Worm (Caenorhabditis elegans): ENCODE data around the gene clec-59.

Gene clec-59

DNA sequence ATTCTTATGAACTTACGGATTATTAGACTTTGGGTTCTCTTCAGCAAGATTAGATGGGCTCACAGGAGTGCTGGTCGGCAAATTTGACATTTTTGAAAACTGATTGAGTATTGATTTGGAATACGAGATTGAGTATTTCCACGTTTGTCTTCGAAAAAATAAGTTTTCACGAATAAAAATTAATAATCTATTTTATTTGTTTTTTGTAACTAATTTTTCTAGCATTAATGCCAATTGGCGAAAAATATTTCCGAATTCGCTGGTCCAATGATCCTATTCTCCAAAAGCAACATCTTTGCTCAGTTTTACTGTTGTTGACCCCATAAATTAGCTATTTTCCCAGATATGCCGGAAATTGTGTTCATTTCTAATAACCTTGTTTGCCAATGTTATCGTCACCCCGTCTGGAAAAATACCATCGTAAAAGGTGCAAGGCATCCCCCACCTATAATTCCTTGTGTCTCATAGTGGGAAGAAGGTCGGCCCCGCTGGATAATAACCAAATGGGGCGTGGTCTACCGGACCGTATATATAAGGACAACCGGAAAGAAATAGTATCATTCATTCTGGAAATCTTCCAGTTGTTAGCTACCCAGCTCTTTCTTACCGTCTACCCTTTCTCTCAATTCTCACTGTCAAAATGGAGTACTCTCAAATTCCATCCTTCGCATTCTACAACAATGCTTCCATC, 14.9 kb downstream of the clec-59 start, which contains the start of the genes ZK673.6 and sdz-37 (continued):
- TF ChIP-seq lin-35 (GFP tag; optimal IDR thresholded peaks at IDR 0.05) (no peak), sup-37 (GFP tag; optimal IDR thresholded peaks at IDR 0.05) (no peak), mab-9 (GFP tag; IDR thresholded peaks at IDR 0.05) (no peak)

DNA sequence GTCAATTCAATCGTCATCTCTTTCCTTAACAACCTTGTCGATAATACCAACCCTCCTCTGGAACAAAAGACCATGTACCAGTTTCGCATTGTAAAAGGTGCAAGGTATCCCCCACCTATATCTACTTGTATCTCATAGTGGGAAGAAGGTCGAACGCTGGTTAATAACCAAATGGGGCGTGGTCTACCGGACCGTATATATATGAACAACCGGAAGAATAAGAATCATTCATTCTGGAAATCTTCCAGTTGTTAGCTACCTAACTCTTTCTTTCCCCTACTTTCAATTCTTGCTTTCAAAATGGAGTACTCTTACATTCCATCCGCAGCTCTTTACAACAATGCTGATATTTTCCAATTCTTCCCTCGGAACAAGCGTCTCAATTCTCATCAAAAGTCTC, 18.0 kb downstream of the clec-59 start, which contains the start of gene ZK673.5:
Gene ZK673.5, plus strand, starts transcription at position 301 of the 400 bp plus-strand sequence.
- TF ChIP-seq ceh-82 (tag; optimal IDR thresholded peaks at IDR 0.05): no peak

DNA sequence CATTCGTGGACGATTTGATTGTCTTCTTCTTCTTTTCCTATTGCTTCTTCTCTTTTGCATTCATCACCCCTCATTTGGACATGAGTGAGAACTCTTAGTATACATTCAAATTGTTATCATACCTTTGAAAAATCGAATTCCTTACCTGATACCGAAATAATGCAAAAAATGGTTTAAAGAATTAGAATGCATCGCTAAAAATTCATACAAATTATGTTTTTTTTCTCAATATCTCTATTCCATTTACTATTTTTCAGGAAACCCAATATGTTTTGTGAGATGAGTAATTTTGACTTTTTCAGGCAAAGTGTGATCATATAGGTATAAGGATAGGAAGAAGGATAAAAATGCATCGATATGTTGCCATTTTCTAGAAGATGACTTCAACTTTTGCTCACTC, 22.3 kb downstream of the clec-59 start, which contains the start of gene ZK673.11:
Gene ZK673.11, plus strand, starts transcription at position 301 of the 400 bp plus-strand sequence.
- no peak for TF ChIP-seq elt-2 (tag; optimal IDR thresholded peaks at IDR 0.05)
- no peak for TF ChIP-seq egl-27 (tag; optimal IDR thresholded peaks at IDR 0.05)
- TF ChIP-seq ceh-82 (tag; optimal IDR thresholded peaks at IDR 0.05): no peak
- TF ChIP-seq mdl-1 (tag; optimal IDR thresholded peaks at IDR 0.05): no peak
- TF ChIP-seq grh-1 (GFP tag; IDR thresholded peaks at IDR 0.05): no peak
- TF ChIP-seq zip-4 (GFP tag; optimal IDR thresholded peaks at IDR 0.05): no peak
- no peak for TF ChIP-seq fkh-4 (tag; optimal IDR thresholded peaks at IDR 0.05; ENCODE audit: borderline replicate concordance)

DNA sequence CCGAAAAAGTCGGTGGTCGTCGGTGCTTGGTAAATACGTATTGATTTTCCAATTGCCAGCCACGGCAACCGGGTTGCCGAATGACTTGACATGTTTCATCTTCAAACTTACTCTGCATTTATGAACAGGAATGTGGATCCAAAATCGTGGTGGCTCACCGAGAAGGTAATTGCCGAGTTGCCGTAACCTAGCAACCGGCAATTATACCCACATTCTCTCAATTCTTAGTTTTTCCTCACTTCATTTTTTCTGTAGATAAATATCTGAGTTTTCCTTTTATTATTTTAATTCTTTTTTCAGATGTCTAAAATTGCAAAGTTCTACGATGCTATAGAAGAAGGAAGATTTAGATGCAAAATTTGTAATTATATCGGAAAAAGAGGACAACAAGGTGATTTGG, 26.6 kb downstream of the clec-59 start, which contains the start of gene ZK673.4:
Gene ZK673.4, plus strand, starts transcription at position 301 of the 400 bp plus-strand sequence.
- no peak for TF ChIP-seq mab-9 (GFP tag; IDR thresholded peaks at IDR 0.05)
- no peak for TF ChIP-seq ztf-11 (tag; optimal IDR thresholded peaks at IDR 0.05)
- TF ChIP-seq ceh-63 (GFP tag; optimal IDR thresholded peaks at IDR 0.05): no peak
- TF ChIP-seq nhr-84 (tag; optimal IDR thresholded peaks at IDR 0.05): no peak
- no peak for TF ChIP-seq unc-98 (GFP tag; IDR thresholded peaks at IDR 0.05)
- no peak for TF ChIP-seq aly-2 (tag; optimal IDR thresholded peaks at IDR 0.05)
- TF ChIP-seq pqm-1 (tag; optimal IDR thresholded peaks at IDR 0.05): no peak
- no peak for TF ChIP-seq F16B12.6 (tag; optimal IDR thresholded peaks at IDR 0.05)
- no peak for TF ChIP-seq nhr-12 (tag; optimal IDR thresholded peaks at IDR 0.05)
- no peak for TF ChIP-seq nhr-28 (tag; optimal IDR thresholded peaks at IDR 0.05)
- TF ChIP-seq nhr-237 (tag; optimal IDR thresholded peaks at IDR 0.05): no peak
- no peak for TF ChIP-seq irx-1 (tag; optimal IDR thresholded peaks at IDR 0.05)
- TF ChIP-seq efl-1 (optimal IDR thresholded peaks at IDR 0.05): no peak
- no peak for TF ChIP-seq efl-1 (GFP tag; optimal IDR thresholded peaks at IDR 0.05 in 1 of 2)
- TF ChIP-seq unc-62 (GFP tag; optimal IDR thresholded peaks at IDR 0.05): no peak
- no peak for TF ChIP-seq lin-15B (tag; optimal IDR thresholded peaks at IDR 0.05)
- TF ChIP-seq C04F5.9 (tag; optimal IDR thresholded peaks at IDR 0.05): no peak

DNA sequence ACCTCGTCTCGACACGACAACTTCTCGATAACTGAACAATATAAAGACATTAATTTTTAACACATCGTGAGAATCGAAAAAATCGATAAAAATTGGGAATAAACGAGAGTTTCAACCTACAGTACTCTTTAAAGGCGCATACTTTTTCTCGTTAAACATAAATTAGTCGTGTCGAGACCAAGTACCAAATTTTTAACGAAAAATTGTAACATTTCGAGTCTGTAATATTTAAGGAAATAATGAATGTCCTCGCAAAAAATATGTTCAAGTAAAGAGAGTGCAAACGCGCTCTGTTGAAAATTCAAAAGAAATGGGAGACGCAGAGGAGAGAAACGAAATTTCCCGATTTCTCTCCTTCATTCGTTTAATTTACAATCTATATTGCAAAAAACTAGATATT, 28.9 kb downstream of the clec-59 start:
- no peak for TF ChIP-seq unc-86 (tag; optimal IDR thresholded peaks at IDR 0.05)
- TF ChIP-seq nhr-85 (tag): peak; percentile 12
- no peak for TF ChIP-seq ztf-4 (tag; optimal IDR thresholded peaks at IDR 0.05)
- no peak for TF ChIP-seq mdl-1 (tag; optimal IDR thresholded peaks at IDR 0.05)
- no peak for TF ChIP-seq ztf-11 (tag; optimal IDR thresholded peaks at IDR 0.05)
- TF ChIP-seq efl-1 (optimal IDR thresholded peaks at IDR 0.05): peak in 1 of 2 experiments; percentile 12
- TF ChIP-seq efl-1 (GFP tag; optimal IDR thresholded peaks at IDR 0.05 in 1 of 2): peak in 1 of 2 experiments; percentile 18
- no peak for TF ChIP-seq zip-4 (GFP tag; optimal IDR thresholded peaks at IDR 0.05)
- TF ChIP-seq C34B4.2 (tag; optimal IDR thresholded peaks at IDR 0.05): no peak
- no peak for TF ChIP-seq unc-62 (GFP tag; optimal IDR thresholded peaks at IDR 0.05)
- no peak for TF ChIP-seq nhr-20 (tag; optimal IDR thresholded peaks at IDR 0.05)
- TF ChIP-seq sptf-1 (tag; optimal IDR thresholded peaks at IDR 0.05): no peak
- TF ChIP-seq ceh-63 (GFP tag; optimal IDR thresholded peaks at IDR 0.05): no peak
- no peak for TF ChIP-seq egl-13 (tag; optimal IDR thresholded peaks at IDR 0.05)
- TF ChIP-seq lin-13 (GFP tag; optimal IDR thresholded peaks at IDR 0.05): no peak
- no peak for TF ChIP-seq ceh-88 (GFP tag; IDR thresholded peaks at IDR 0.05)
- no peak for TF ChIP-seq ces-1 (GFP tag; optimal IDR thresholded peaks at IDR 0.05)
- TF ChIP-seq sox-4 (tag; optimal IDR thresholded peaks at IDR 0.05): no peak
- no peak for TF ChIP-seq tlp-1 (tag; optimal IDR thresholded peaks at IDR 0.05)
- no peak for TF ChIP-seq pax-3 (tag; optimal IDR thresholded peaks at IDR 0.05)
- no peak for TF ChIP-seq Y116A8C.19 (tag; optimal IDR thresholded peaks at IDR 0.05; ENCODE audit: borderline replicate concordance)
- no peak for TF ChIP-seq efl-3 (GFP tag; optimal IDR thresholded peaks at IDR 0.05)
- TF ChIP-seq dsc-1 (tag; optimal IDR thresholded peaks at IDR 0.05): no peak
- TF ChIP-seq snu-23 (GFP tag; optimal IDR thresholded peaks at IDR 0.05): peak; percentile 30
- no peak for TF ChIP-seq alr-1 (tag; optimal IDR thresholded peaks at IDR 0.05; ENCODE audit: borderline replicate concordance)
- TF ChIP-seq skn-1 (tag; optimal IDR thresholded peaks at IDR 0.05): no peak
